Worm (Caenorhabditis elegans) whole organism, early embryonic: ENCODE measurements around the gene snt-6.

ENCODE experiments used
- B0310.2 ChIP-seq: sonication (generic microtip); optimal IDR thresholded peaks from 2 replicates; lab custom pipeline; 2016; ENCODE audit warnings: mild to moderate bottlenecking, missing genetic modification characterization, missing compliant biosample characterization
- F13C5.2 ChIP-seq: sonication (generic microtip); optimal IDR thresholded peaks from 2 replicates; lab custom pipeline; 2017; ENCODE audit warnings: mild to moderate bottlenecking, missing genetic modification characterization, inconsistent platforms, missing compliant biosample characterization
- aly-1 ChIP-seq: sonication (generic microtip); optimal IDR thresholded peaks from 2 replicates; lab custom pipeline; 2016; ENCODE audit warnings: missing genetic modification characterization, missing compliant biosample characterization
- ama-1 ChIP-seq: fragments of 150-350 bp; optimal IDR thresholded peaks from 2 replicates; lab custom pipeline; 2014
- ceh-13 ChIP-seq: fragments of 200-800 bp; sonication (Bioruptor generic); optimal IDR thresholded peaks from 2 replicates; lab custom pipeline; 2018; ENCODE audit warnings: mild to moderate bottlenecking, missing genetic modification characterization, missing compliant biosample characterization
- ceh-36 ChIP-seq: sonication (generic microtip); optimal IDR thresholded peaks from 2 replicates; lab custom pipeline; 2016; ENCODE audit warnings: missing genetic modification characterization, inconsistent platforms, missing compliant biosample characterization
- ets-7 ChIP-seq: sonication (generic microtip); optimal IDR thresholded peaks from 2 replicates; lab custom pipeline; 2016; ENCODE audit warnings: missing genotype, missing genetic modification characterization, missing compliant biosample characterization
- flt-1 ChIP-seq: fragments of 200-800 bp; sonication (Bioruptor generic); IDR thresholded peaks from 2 replicates; pipeline ENCODE4 v1.3.6; 2022; ENCODE audit warnings: missing genetic modification characterization, missing compliant biosample characterization
- hmbx-1 ChIP-seq: sonication (generic microtip); optimal IDR thresholded peaks from 2 replicates; lab custom pipeline; 2016; ENCODE audit warnings: mild to moderate bottlenecking, missing genetic modification characterization, missing compliant biosample characterization
- hmg-4 ChIP-seq: fragments of 200-800 bp; sonication (Bioruptor generic); optimal IDR thresholded peaks from 2 replicates; lab custom pipeline; 2018; ENCODE audit warnings: mild to moderate bottlenecking, missing genetic modification characterization, missing compliant biosample characterization
- hnd-1 ChIP-seq: sonication (generic microtip); optimal IDR thresholded peaks from 2 replicates; lab custom pipeline; 2016; ENCODE audit warnings: missing genetic modification characterization, missing compliant biosample characterization
- pes-1 ChIP-seq: fragments of 200-800 bp; sonication (Bioruptor generic); IDR thresholded peaks from 2 replicates; pipeline ENCODE4 v1.3.6; 2022; ENCODE audit warnings: missing genetic modification reagents, missing genetic modification characterization, missing compliant biosample characterization
- scrt-1 ChIP-seq: fragments of 200-800 bp; sonication (Bioruptor generic); IDR thresholded peaks from 2 replicates; pipeline ENCODE4 v1.3.6; 2022; ENCODE audit warnings: missing genetic modification characterization, missing compliant biosample characterization
- sea-1 ChIP-seq: fragments of 200-800 bp; sonication (Bioruptor generic); conservative IDR thresholded peaks from 2 replicates; pipeline ENCODE4 v1.3.6; 2022; ENCODE audit warnings: missing genetic modification characterization, missing compliant biosample characterization
- tbx-11 ChIP-seq: fragments of 200-800 bp; sonication (Bioruptor generic); IDR thresholded peaks from 2 replicates; pipeline ENCODE4 v1.3.6; 2022; ENCODE audit warnings: missing genetic modification characterization, missing compliant biosample characterization
- tbx-37 ChIP-seq: fragments of 200-800 bp; sonication (Bioruptor generic); conservative IDR thresholded peaks from 2 replicates; pipeline ENCODE4 v1.3.6; 2022; ENCODE audit warnings: missing genetic modification reagents, missing genetic modification characterization, missing compliant biosample characterization
- tra-4 ChIP-seq: sonication (generic microtip); optimal IDR thresholded peaks from 2 replicates; lab custom pipeline; 2017; ENCODE audit warnings: missing genetic modification characterization, missing compliant biosample characterization

The snt-6 gene

DNA sequence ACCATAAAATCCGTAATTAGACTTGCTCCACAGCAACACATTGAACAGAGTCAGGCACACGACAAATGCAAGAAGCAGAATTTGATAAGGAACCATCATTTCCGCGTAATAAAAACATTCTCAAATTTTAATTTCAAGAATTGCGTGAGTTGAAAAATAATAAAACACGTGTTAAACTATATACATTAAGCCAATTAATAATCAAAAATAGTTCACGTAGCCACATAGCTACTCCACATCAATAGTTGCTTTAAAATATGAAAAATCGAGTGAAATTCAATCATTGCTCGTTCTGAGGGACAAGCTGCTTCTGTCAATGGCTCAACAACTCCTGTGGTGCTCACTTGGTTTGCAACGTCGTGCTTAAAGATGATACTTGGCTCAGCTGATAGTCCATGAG lies 32.9 kb upstream of the snt-6 start, which contains the start of gene Y39F10A.3:
Y39F10A.3 (minus strand) TSS at position 101 of the 400 bp plus-strand sequence.
- no peak for TF ChIP-seq hmg-4 (GFP tag; lab: Kevin White, UChicago)
- no peak for TF ChIP-seq tbx-37 (GFP tag; lab: Robert Waterston, UW)
- no peak for TF ChIP-seq tra-4 (tag; lab: Kevin White, UChicago)
- no peak for TF ChIP-seq pes-1 (GFP tag; lab: Robert Waterston, UW)
- TF ChIP-seq ceh-13: no peak
- no peak for TF ChIP-seq hnd-1
- no peak for TF ChIP-seq ets-7
- TF ChIP-seq hmbx-1: no peak

DNA sequence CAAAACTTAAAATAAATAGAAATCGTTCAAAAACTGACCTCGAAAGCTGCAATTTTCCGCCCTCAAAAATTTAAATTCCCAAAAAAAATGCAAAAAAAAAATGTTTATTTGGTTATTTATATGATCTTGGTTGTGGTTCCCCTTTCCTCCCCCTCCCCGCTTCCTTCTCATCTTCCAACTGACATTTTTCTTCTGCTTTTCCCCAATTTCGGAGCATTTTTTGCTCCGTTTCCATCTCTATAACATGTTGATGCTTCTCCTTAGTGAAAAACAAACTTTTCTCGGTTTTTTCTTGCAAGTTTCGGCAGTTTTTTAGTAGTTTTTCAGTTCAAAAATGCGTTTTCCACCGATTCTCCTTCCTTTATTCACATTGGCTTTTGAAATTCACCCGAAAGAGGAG lies 25.0 kb upstream of the snt-6 start, which contains the start of gene Y39F10A.1:
Y39F10A.1 (plus strand) TSS at position 301 of the 400 bp plus-strand sequence.
- TF ChIP-seq tra-4 (tag; lab: Kevin White, UChicago) (no peak), ceh-36 (no peak), scrt-1 (GFP tag; lab: Robert Waterston, UW) (no peak), F13C5.2 (tag; lab: Kevin White, UChicago) (no peak), pes-1 (GFP tag; lab: Robert Waterston, UW) (no peak), sea-1 (GFP tag; lab: Robert Waterston, UW) (no peak), flt-1 (GFP tag; lab: Robert Waterston, UW) (no peak), ets-7 (no peak)

DNA sequence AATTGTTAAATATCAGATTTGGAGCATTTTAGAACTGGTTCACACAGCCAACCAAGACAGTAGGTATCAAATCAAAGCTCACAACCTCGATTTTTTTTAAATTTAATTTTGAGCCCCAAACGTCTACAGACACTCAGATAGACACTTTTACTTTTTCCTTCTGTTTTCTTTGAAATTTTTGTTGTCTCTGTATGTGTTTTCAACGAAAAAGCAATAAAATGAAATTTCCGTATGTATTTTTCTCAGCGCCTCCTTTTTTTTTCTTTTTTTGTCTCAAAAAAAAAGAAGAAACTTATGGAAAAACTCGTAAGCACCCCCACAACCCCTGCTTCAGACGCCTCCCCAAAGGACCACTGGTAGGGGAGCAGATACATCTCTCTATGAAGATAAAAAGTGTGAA lies 23.8 kb upstream of the snt-6 start:
- TF ChIP-seq ceh-36 (no peak), B0310.2 (no peak), tbx-37 (GFP tag; lab: Robert Waterston, UW) (no peak), hmbx-1 (no peak), tbx-11 (GFP tag; lab: Robert Waterston, UW) (no peak), ets-7 (no peak), hmg-4 (GFP tag; lab: Kevin White, UChicago) (no peak), pes-1 (GFP tag; lab: Robert Waterston, UW) (no peak), scrt-1 (GFP tag; lab: Robert Waterston, UW) (no peak), ceh-13 (no peak)

DNA sequence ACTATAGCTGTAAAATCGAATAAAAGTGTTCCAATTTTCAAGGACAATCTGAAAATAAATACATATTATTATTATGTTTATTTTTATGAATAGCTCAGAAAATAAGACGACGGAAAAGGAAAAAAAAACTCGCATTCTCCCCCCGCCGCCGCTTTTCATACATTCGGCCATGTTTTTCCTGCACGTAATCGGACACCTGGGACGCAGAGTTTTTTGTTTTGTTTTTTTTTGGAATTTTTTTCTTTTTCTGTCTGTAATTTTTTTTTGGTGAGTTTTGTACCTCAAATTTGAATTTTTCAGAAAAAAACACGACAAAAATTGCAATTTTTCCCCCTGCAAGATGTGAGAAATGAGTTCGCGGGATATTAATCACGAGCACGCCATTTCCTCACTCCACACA lies 20.2 kb upstream of the snt-6 start, which contains the start of gene C08G5.6:
C08G5.6 (plus strand) TSS at position 301 of the 400 bp plus-strand sequence.
- no peak for TF ChIP-seq aly-1 (tag; lab: Kevin White, UChicago)
- TF ChIP-seq ets-7: no peak
- no peak for TF ChIP-seq hnd-1
- TF ChIP-seq B0310.2: no peak
- TF ChIP-seq F13C5.2 (tag; lab: Kevin White, UChicago): no peak
- no peak for TF ChIP-seq sea-1 (GFP tag; lab: Robert Waterston, UW)
- no peak for TF ChIP-seq pes-1 (GFP tag; lab: Robert Waterston, UW)
- no peak for TF ChIP-seq tbx-37 (GFP tag; lab: Robert Waterston, UW)
- TF ChIP-seq ama-1 (lab: Kevin White, UChicago): no peak
- TF ChIP-seq tra-4 (tag; lab: Kevin White, UChicago): no peak
- no peak for TF ChIP-seq scrt-1 (GFP tag; lab: Robert Waterston, UW)
- no peak for TF ChIP-seq hmbx-1
- no peak for TF ChIP-seq ceh-13
- no peak for TF ChIP-seq flt-1 (GFP tag; lab: Robert Waterston, UW)
- no peak for TF ChIP-seq ceh-36
- no peak for TF ChIP-seq tbx-11 (GFP tag; lab: Robert Waterston, UW)
- TF ChIP-seq hmg-4 (GFP tag; lab: Kevin White, UChicago): no peak

- TF ChIP-seq flt-1 (GFP tag; lab: Robert Waterston, UW): no peak
- no peak for TF ChIP-seq aly-1 (tag; lab: Kevin White, UChicago)
- TF ChIP-seq ceh-13: no peak
- TF ChIP-seq B0310.2: no peak
- TF ChIP-seq F13C5.2 (tag; lab: Kevin White, UChicago): no peak
These were observed 19.2 kb upstream of the snt-6 start for ce11 chrII:769250-769649.

- no peak for TF ChIP-seq tbx-37 (GFP tag; lab: Robert Waterston, UW)
- TF ChIP-seq hnd-1: no peak
- no peak for TF ChIP-seq hmbx-1
- TF ChIP-seq tra-4 (tag; lab: Kevin White, UChicago): no peak
- no peak for TF ChIP-seq hmg-4 (GFP tag; lab: Kevin White, UChicago)
- TF ChIP-seq scrt-1 (GFP tag; lab: Robert Waterston, UW): no peak
- no peak for TF ChIP-seq B0310.2
- TF ChIP-seq ets-7: no peak
- no peak for TF ChIP-seq ceh-13
- TF ChIP-seq aly-1 (tag; lab: Kevin White, UChicago): no peak
- no peak for TF ChIP-seq ama-1 (lab: Kevin White, UChicago)
- TF ChIP-seq ceh-36: no peak
- TF ChIP-seq flt-1 (GFP tag; lab: Robert Waterston, UW): no peak
- TF ChIP-seq sea-1 (GFP tag; lab: Robert Waterston, UW): no peak
- no peak for TF ChIP-seq pes-1 (GFP tag; lab: Robert Waterston, UW)
- no peak for TF ChIP-seq tbx-11 (GFP tag; lab: Robert Waterston, UW)
These were observed 15.2 kb upstream of the snt-6 start, which contains the start of gene C08G5.7 for ce11 chrII:765219-765618. TSS of gene C08G5.7 (minus strand) at chrII:765319.

DNA sequence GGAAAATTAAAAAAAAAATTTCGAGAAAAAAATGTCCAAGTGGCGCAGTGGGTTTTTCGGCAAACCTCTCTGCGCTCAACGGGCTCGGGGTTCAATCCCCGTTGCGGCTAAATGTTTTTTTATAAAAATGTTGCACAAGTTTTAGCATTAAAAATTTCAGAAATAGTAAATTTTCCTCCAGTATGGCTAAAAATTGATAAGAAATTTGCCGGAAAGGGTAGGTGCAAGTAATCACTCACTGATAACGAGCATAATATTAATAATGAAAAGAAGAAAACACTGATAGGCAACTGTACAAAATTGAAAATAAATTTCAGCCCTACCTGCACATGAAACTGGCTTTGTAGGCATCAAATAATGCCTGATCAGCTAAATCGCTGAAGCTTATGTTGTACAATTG lies 14.4 kb upstream of the snt-6 start:
- no peak for TF ChIP-seq hnd-1
- TF ChIP-seq F13C5.2 (tag; lab: Kevin White, UChicago): no peak
- no peak for TF ChIP-seq ceh-36
- TF ChIP-seq pes-1 (GFP tag; lab: Robert Waterston, UW): 0 out of 2 replicates have a peak, but pooled peaks have one; percentile 15

DNA sequence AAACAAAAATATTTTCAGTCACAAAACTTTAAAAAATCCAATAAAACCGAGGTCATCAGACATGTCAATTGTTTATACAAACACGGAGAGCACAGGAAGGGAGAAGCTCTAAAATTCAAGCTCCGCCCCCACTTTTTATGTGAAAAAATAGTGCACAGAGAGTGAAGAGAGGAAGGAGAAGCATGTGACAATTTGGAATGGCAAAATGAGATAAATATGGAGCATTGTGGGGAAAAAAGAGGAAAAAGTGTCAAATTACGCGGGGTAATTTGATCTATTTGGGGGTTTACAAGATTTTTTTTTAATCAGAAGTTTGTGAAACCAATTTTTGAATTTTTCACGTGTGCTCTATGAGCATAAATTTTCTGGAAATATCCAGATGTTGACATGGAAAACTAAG lies 12.9 kb upstream of the snt-6 start:
- TF ChIP-seq hmbx-1: no peak
- no peak for TF ChIP-seq B0310.2
- TF ChIP-seq ceh-36: no peak
- TF ChIP-seq scrt-1 (GFP tag; lab: Robert Waterston, UW): no peak
- no peak for TF ChIP-seq hnd-1
- no peak for TF ChIP-seq ama-1 (lab: Kevin White, UChicago)
- TF ChIP-seq tbx-11 (GFP tag; lab: Robert Waterston, UW): no peak
- no peak for TF ChIP-seq hmg-4 (GFP tag; lab: Kevin White, UChicago)
